Worm (Caenorhabditis elegans) whole organism, L3 larva: ENCODE measurements around the gene lgmn-1.

ENCODE experiments used
- R02D3.7 ChIP-seq: fragments of 150-350 bp; optimal IDR thresholded peaks from 2 replicates; lab custom pipeline; 2014; ENCODE audit warnings: missing biosample characterization, missing genetic modification characterization
- ZK546.5 ChIP-seq: sonication (generic microtip); optimal IDR thresholded peaks from 2 replicates; lab custom pipeline; 2017; ENCODE audit warnings: missing biosample characterization, missing genetic modification characterization
- aly-2 ChIP-seq: fragments of 150-350 bp; optimal IDR thresholded peaks from 2 replicates; lab custom pipeline; 2014; ENCODE audit warnings: missing biosample characterization, missing genetic modification characterization
- ama-1 ChIP-seq: fragments of 150-350 bp; optimal IDR thresholded peaks from 2 replicates; lab custom pipeline; 2018
- lin-39 ChIP-seq: fragments of 150-350 bp; optimal IDR thresholded peaks from 2 replicates; lab custom pipeline; 2018; ENCODE audit warnings: missing biosample characterization, missing genetic modification reagents, missing genetic modification characterization
- mdl-1 ChIP-seq: fragments of 150-350 bp; optimal IDR thresholded peaks from 2 replicates; lab custom pipeline; 2014; ENCODE audit warnings: missing biosample characterization, missing genetic modification characterization
- nhr-23 ChIP-seq: fragments of 150-350 bp; optimal IDR thresholded peaks from 2 replicates; lab custom pipeline; 2014; ENCODE audit warnings: missing biosample characterization, missing genetic modification reagents, missing genetic modification characterization
- pha-4 ChIP-seq: fragments of 150-350 bp; optimal IDR thresholded peaks from 2 replicates; lab custom pipeline; 2014; ENCODE audit warnings: missing biosample characterization, missing genetic modification reagents, missing genetic modification characterization
- snpc-4 ChIP-seq: fragments of 150-350 bp; optimal IDR thresholded peaks from 2 replicates; lab custom pipeline; 2014; ENCODE audit warnings: missing biosample characterization, missing genetic modification characterization
- ztf-11 ChIP-seq: fragments of 150-350 bp; optimal IDR thresholded peaks from 2 replicates; lab custom pipeline; 2014; ENCODE audit warnings: missing biosample characterization, missing genetic modification characterization
- ztf-4 ChIP-seq: fragments of 150-350 bp; optimal IDR thresholded peaks from 2 replicates; lab custom pipeline; 2014; ENCODE audit warnings: missing biosample characterization, missing genetic modification characterization

ce11 chrV:12540018-12540417, 27.2 kb downstream of the lgmn-1 start:
- TF ChIP-seq ztf-4 (tag; lab: Kevin White, UChicago) = no peak
- TF ChIP-seq ama-1 = no peak
- peak; percentile 25 for TF ChIP-seq nhr-23 (tag; lab: Kevin White, UChicago)
- TF ChIP-seq aly-2 = no peak
- no peak for TF ChIP-seq snpc-4
- no peak for TF ChIP-seq R02D3.7 (tag; lab: Kevin White, UChicago)
- TF ChIP-seq ZK546.5 = no peak
- TF ChIP-seq lin-39 = no peak
- TF ChIP-seq pha-4 (tag; lab: Kevin White, UChicago) = no peak
- TF ChIP-seq mdl-1 = no peak
- no peak for TF ChIP-seq ztf-11 (tag; lab: Kevin White, UChicago)
